Worm (Caenorhabditis elegans) whole organism, L3 larva: ENCODE data around the gene T06C10.3.

Experiments
- ZK546.5 ChIP-seq: sonication (generic microtip); optimal IDR thresholded peaks from 2 replicates; lab custom pipeline; 2017; ENCODE audit warnings: missing biosample characterization, missing genetic modification characterization
- elt-1 ChIP-seq: fragments of 150-350 bp; optimal IDR thresholded peaks from 2 replicates; lab custom pipeline; 2014; ENCODE audit warnings: missing biosample characterization, missing genetic modification characterization
- elt-2 ChIP-seq: sonication (generic microtip); optimal IDR thresholded peaks from 2 replicates; lab custom pipeline; 2016; ENCODE audit warnings: missing genetic modification reagents, mild to moderate bottlenecking, missing genetic modification characterization, missing compliant biosample characterization
- lin-39 ChIP-seq: fragments of 150-350 bp; optimal IDR thresholded peaks from 2 replicates; lab custom pipeline; 2018; ENCODE audit warnings: missing biosample characterization, missing genetic modification reagents, missing genetic modification characterization
- mdl-1 ChIP-seq: fragments of 150-350 bp; optimal IDR thresholded peaks from 2 replicates; lab custom pipeline; 2014; ENCODE audit warnings: missing biosample characterization, missing genetic modification characterization
- nhr-12 ChIP-seq: fragments of 150-350 bp; optimal IDR thresholded peaks from 2 replicates; lab custom pipeline; 2014; ENCODE audit warnings: missing biosample characterization, missing genetic modification characterization
- nhr-67 ChIP-seq: fragments of 150-350 bp; optimal IDR thresholded peaks from 2 replicates; lab custom pipeline; 2014; ENCODE audit warnings: missing biosample characterization, missing genetic modification characterization
- nhr-76 ChIP-seq: fragments of 150-350 bp; sonication (generic microtip); optimal IDR thresholded peaks from 5 replicates; lab custom pipeline; 2014; ENCODE audit warnings: missing biosample characterization, missing genetic modification characterization
- pha-4 ChIP-seq: fragments of 150-350 bp; optimal IDR thresholded peaks from 2 replicates; lab custom pipeline; 2014; ENCODE audit warnings: missing biosample characterization, missing genetic modification reagents, missing genetic modification characterization
- snpc-4 ChIP-seq: fragments of 150-350 bp; optimal IDR thresholded peaks from 2 replicates; lab custom pipeline; 2014; ENCODE audit warnings: missing biosample characterization, missing genetic modification characterization
- unc-62 ChIP-seq: fragments of 150-350 bp; sonication (generic microtip); optimal IDR thresholded peaks from 4 replicates; lab custom pipeline; 2014; ENCODE audit warnings: missing biosample characterization, missing genetic modification reagents, missing genetic modification characterization
- zag-1 ChIP-seq: fragments of 150-350 bp; optimal IDR thresholded peaks from 2 replicates; lab custom pipeline; 2014; ENCODE audit warnings: missing biosample characterization, missing genetic modification characterization
- ztf-11 ChIP-seq: fragments of 150-350 bp; optimal IDR thresholded peaks from 2 replicates; lab custom pipeline; 2014; ENCODE audit warnings: missing biosample characterization, missing genetic modification characterization

ce11 chrIV:7839923-7840322, 30.6 kb upstream of the T06C10.3 start:
- TF ChIP-seq pha-4 (no peak), snpc-4 (tag; lab: Kevin White, UChicago) (no peak), nhr-76 (tag; lab: Kevin White, UChicago) (no peak), ztf-11 (tag; lab: Kevin White, UChicago) (no peak), ZK546.5 (tag; lab: Kevin White, UChicago) (no peak), nhr-12 (tag; lab: Kevin White, UChicago) (no peak), unc-62 (GFP tag; lab: Kevin White, UChicago) (no peak), lin-39 (no peak), elt-1 (tag; lab: Kevin White, UChicago) (no peak), nhr-67 (tag; lab: Kevin White, UChicago) (no peak), zag-1 (tag; lab: Kevin White, UChicago) (no peak), mdl-1 (no peak), elt-2 (tag; lab: Kevin White, UChicago) (no peak)
